Fruit fly (Drosophila melanogaster): Measurements from ENCODE around the gene gzl.

Gene gzl

dm6 chr3R:6400710-6401521, 18.2 kb downstream of the gzl start (continued):
- TF ChIP-seq z (GFP tag; IDR thresholded peaks at IDR 0.05) (no peak), Sin3A (optimal IDR thresholded peaks at IDR 0.05) (no peak), so (GFP tag; IDR thresholded peaks at IDR 0.05) (no peak), run (tag; optimal IDR thresholded peaks at IDR 0.05) (no peak), Sox102F (GFP tag; optimal IDR thresholded peaks at IDR 0.05) (peak; percentile 12), B-H2 (GFP tag; optimal IDR thresholded peaks at IDR 0.05) (peak; percentile 4), pan (optimal IDR thresholded peaks at IDR 0.05) (no peak), pan (GFP tag; optimal IDR thresholded peaks at IDR 0.05 in 1 of 2, IDR thresholded peaks at IDR 0.05 in 1 of 2) (no peak), CG31388 (GFP tag; optimal IDR thresholded peaks at IDR 0.05) (no peak), CG13624 (GFP tag; optimal IDR thresholded peaks at IDR 0.05) (no peak), nerfin-2 (GFP tag; IDR thresholded peaks at IDR 0.05; ENCODE audit: partially characterized antibody) (no peak), CG17359 (tag; optimal IDR thresholded peaks at IDR 0.05) (peak; percentile 56), Neu2 (GFP tag; optimal IDR thresholded peaks at IDR 0.05; ENCODE audit: borderline replicate concordance) (no peak), CG7987 (GFP tag; optimal IDR thresholded peaks at IDR 0.05) (peak; percentile 80), CG1024 (GFP tag; IDR thresholded peaks at IDR 0.05) (no peak), Hand (GFP tag; optimal IDR thresholded peaks at IDR 0.05) (no peak), lmd (GFP tag; IDR thresholded peaks at IDR 0.05) (no peak), gt (GFP tag; IDR thresholded peaks at IDR 0.05) (no peak), HHEX (GFP tag; optimal IDR thresholded peaks at IDR 0.05) (peak; percentile 29), CG2202 (tag; optimal IDR thresholded peaks at IDR 0.05) (peak; percentile 3), bab2 (GFP tag; optimal IDR thresholded peaks at IDR 0.05) (peak; percentile 7), hb (GFP tag; IDR thresholded peaks at IDR 0.05; ENCODE audit: partially characterized antibody) (no peak), bcd (GFP tag; optimal IDR thresholded peaks at IDR 0.05) (no peak), knrl (GFP tag; IDR thresholded peaks at IDR 0.05; ENCODE audit: partially characterized antibody) (no peak), fd3F (GFP tag; optimal IDR thresholded peaks at IDR 0.05) (no peak), hkb (optimal IDR thresholded peaks at IDR 0.05) (no peak), hkb (GFP tag; IDR thresholded peaks at IDR 0.05) (no peak), CG14014 (GFP tag; IDR thresholded peaks at IDR 0.05) (no peak), Adf1 (GFP tag; IDR thresholded peaks at IDR 0.05) (no peak), HmgZ (tag; optimal IDR thresholded peaks at IDR 0.05) (no peak), sim (GFP tag; IDR thresholded peaks at IDR 0.05) (no peak), CG3163 (GFP tag; optimal IDR thresholded peaks at IDR 0.05) (no peak), Rfx (GFP tag; IDR thresholded peaks at IDR 0.05) (0 out of 2 replicates have a peak, but pooled peaks have one; percentile 17), gce (GFP tag; IDR thresholded peaks at IDR 0.05) (no peak), H2.0 (GFP tag; IDR thresholded peaks at IDR 0.05) (no peak), unpg (GFP tag; optimal IDR thresholded peaks at IDR 0.05) (no peak), CG3407 (GFP tag; optimal IDR thresholded peaks at IDR 0.05) (peak; percentile 17), mam (GFP tag; optimal IDR thresholded peaks at IDR 0.05) (no peak), sd (tag; optimal IDR thresholded peaks at IDR 0.05) (peak; percentile 79), CG12219 (GFP tag; optimal IDR thresholded peaks at IDR 0.05) (no peak), fu2 (GFP tag; optimal IDR thresholded peaks at IDR 0.05) (no peak), cad (GFP tag; optimal IDR thresholded peaks at IDR 0.05) (no peak), CG10267 (tag; optimal IDR thresholded peaks at IDR 0.05) (no peak), Atf-2 (GFP tag; optimal IDR thresholded peaks at IDR 0.05) (no peak), cato (GFP tag; optimal IDR thresholded peaks at IDR 0.05; ENCODE audit: borderline replicate concordance) (no peak), Meics (GFP tag; optimal IDR thresholded peaks at IDR 0.05) (peak; percentile 8), cg (GFP tag; optimal IDR thresholded peaks at IDR 0.05) (no peak), CrebB (tag; optimal IDR thresholded peaks at IDR 0.05) (peak; percentile 5), ac (GFP tag; optimal IDR thresholded peaks at IDR 0.05) (no peak), kni (GFP tag; optimal IDR thresholded peaks at IDR 0.05) (peak; percentile 20)
